Worm (Caenorhabditis elegans) whole organism, midembryonic: ENCODE results near the gene mob-1.

Experiments
- T22C8.4 ChIP-seq: fragments of 200-800 bp; sonication (Bioruptor generic); IDR thresholded peaks from 2 replicates; pipeline ENCODE4 v1.3.6; 2022; ENCODE audit warnings: missing genetic modification characterization, missing compliant biosample characterization
- cog-1 ChIP-seq: sonication (generic microtip); optimal IDR thresholded peaks from 2 replicates; lab custom pipeline; 2016; ENCODE audit warnings: missing genetic modification characterization, missing compliant biosample characterization
- flt-1 ChIP-seq: fragments of 200-800 bp; sonication (Bioruptor generic); IDR thresholded peaks from 2 replicates; pipeline ENCODE4 v1.3.6; 2022; ENCODE audit warnings: missing genetic modification characterization, missing compliant biosample characterization
- klf-2 ChIP-seq: fragments of 200-800 bp; sonication (Bioruptor generic); conservative IDR thresholded peaks from 2 replicates; pipeline ENCODE4 v1.3.6; 2022; ENCODE audit warnings: missing genetic modification reagents, missing genetic modification characterization, missing compliant biosample characterization
- med-1 ChIP-seq: sonication (generic microtip); optimal IDR thresholded peaks from 2 replicates; lab custom pipeline; 2017; ENCODE audit warnings: missing genetic modification characterization, mild to moderate bottlenecking, missing compliant biosample characterization, antibody characterized with exemption, missing genetic modification reagents; ENCODE audit not compliant: insufficient read depth
- ref-1 ChIP-seq: fragments of 200-800 bp; sonication (Bioruptor generic); conservative IDR thresholded peaks from 2 replicates; pipeline ENCODE4 v1.3.6; 2022; ENCODE audit warnings: missing genetic modification reagents, missing genetic modification characterization, missing compliant biosample characterization
- tab-1 ChIP-seq: fragments of 200-800 bp; sonication (Bioruptor generic); IDR thresholded peaks from 2 replicates; pipeline ENCODE4 v1.3.6; 2022; ENCODE audit warnings: missing genetic modification characterization, missing compliant biosample characterization
- ztf-23 ChIP-seq: fragments of 200-800 bp; sonication (Bioruptor generic); IDR thresholded peaks from 2 replicates; pipeline ENCODE4 v1.3.6; 2022; ENCODE audit warnings: missing genetic modification reagents, missing genetic modification characterization, missing compliant biosample characterization
- ztf-29 ChIP-seq: fragments of 200-800 bp; sonication (Bioruptor generic); IDR thresholded peaks from 2 replicates; pipeline ENCODE4 v1.3.6; 2022; ENCODE audit warnings: missing genetic modification reagents, missing genetic modification characterization, missing compliant biosample characterization

The mob-1 gene

DNA sequence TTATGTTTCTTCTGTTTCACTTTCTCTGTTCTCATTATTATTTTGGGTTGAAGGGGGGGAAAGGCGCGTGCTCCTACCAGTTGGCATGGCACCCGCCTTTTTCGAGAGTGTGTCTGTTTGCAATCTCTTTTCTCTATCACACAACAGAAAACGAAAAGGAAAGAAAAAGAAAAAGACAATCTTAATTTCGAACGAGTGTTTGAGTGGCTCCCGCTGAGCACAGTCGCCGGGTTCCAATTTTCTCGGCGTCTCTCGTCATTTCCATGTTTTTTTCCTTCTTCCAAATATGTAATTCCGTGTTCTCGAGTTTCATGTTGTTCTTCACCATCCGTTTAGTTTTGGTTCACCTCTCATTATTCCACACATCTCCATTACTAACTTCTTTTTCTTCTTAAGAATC, 18.2 kb upstream of the mob-1 start, which contains the start of gene F38H4.3:
F38H4.3 (plus strand) TSS at position 301 of the 400 bp plus-strand sequence.
- TF ChIP-seq ztf-29 (GFP tag; lab: Robert Waterston, UW), result no peak
- no peak for TF ChIP-seq ztf-23 (GFP tag; lab: Robert Waterston, UW)
- no peak for TF ChIP-seq ref-1 (GFP tag; lab: Robert Waterston, UW)
- no peak for TF ChIP-seq tab-1 (GFP tag; lab: Robert Waterston, UW)
- no peak for TF ChIP-seq cog-1 (tag; lab: Kevin White, UChicago)

DNA sequence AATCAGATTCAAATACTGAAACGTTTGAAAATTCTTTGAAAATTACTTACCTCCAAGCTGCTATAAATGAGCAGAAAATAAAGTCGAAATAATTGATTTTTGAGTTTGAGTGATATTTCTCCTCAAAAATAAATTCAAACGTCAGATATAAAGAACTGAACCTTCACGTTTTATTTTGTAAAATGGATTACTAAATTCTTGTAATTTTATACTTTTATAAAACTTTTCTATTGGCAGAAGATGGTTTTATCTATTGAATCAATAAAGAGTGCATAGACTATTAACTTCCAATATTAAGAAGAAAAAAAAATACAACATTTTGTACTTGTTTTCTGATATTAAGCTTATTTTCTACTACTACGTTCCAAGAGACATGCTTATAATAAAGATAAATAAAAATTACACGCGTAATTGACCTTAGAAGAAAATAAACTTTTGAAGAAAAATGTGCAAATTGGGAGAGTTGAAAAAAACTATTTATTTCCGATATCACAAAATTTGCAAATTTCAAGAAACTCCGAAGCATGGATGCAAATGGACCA, 12.5 kb upstream of the mob-1 start, which contains the start of the genes F38H4.6 and F38H4.4:
F38H4.6 (minus strand) TSS at position 101 of the 542 bp plus-strand sequence.
F38H4.4 (plus strand) TSS at position 492 of the 542 bp plus-strand sequence.
- TF ChIP-seq cog-1 (tag; lab: Kevin White, UChicago), result no peak
- no peak for TF ChIP-seq T22C8.4 (GFP tag; lab: Robert Waterston, UW)
- TF ChIP-seq ref-1 (GFP tag; lab: Robert Waterston, UW), result no peak
- TF ChIP-seq flt-1 (GFP tag; lab: Robert Waterston, UW), result no peak
- no peak for TF ChIP-seq tab-1 (GFP tag; lab: Robert Waterston, UW)
- no peak for TF ChIP-seq ztf-23 (GFP tag; lab: Robert Waterston, UW)
- no peak for TF ChIP-seq klf-2 (GFP tag; lab: Robert Waterston, UW)
- TF ChIP-seq med-1 (GFP tag; lab: Kevin White, UChicago), result no peak
- TF ChIP-seq ztf-29 (GFP tag; lab: Robert Waterston, UW), result no peak

- TF ChIP-seq cog-1 (tag; lab: Kevin White, UChicago) (no peak), ref-1 (GFP tag; lab: Robert Waterston, UW) (no peak), T22C8.4 (GFP tag; lab: Robert Waterston, UW) (no peak), tab-1 (GFP tag; lab: Robert Waterston, UW) (no peak), klf-2 (GFP tag; lab: Robert Waterston, UW) (no peak), ztf-23 (GFP tag; lab: Robert Waterston, UW) (no peak), ztf-29 (GFP tag; lab: Robert Waterston, UW) (no peak), flt-1 (GFP tag; lab: Robert Waterston, UW) (no peak), med-1 (GFP tag; lab: Kevin White, UChicago) (no peak)
Observed at ce11 chrIV:11851882-11852281, 8.5 kb upstream of the mob-1 start, which contains the start of gene F38H4.5. TSS of gene F38H4.5 (plus strand) at chrIV:11852182.

DNA sequence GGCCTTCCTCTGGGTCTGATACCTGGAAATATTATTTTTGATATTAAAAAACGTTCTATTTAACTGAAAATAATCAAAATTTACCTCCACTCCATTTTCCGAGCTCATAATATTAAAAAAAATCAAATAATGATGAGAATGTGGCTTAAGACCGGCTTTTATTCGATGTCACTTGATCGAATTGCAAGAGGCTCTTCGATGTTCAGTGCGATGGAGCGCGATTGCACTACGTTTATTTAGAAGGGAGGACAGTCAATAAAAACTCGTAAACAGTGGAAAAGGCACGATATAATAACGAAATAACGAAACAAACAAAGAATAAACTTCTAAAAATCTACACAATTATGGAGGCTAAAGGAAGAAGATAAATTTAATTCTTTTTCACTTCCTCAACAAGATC, 5.6 kb upstream of the mob-1 start, which contains the start of gene tag-30:
tag-30 (minus strand) TSS at position 383 of the 400 bp plus-strand sequence.
- no peak for TF ChIP-seq cog-1 (tag; lab: Kevin White, UChicago)
- TF ChIP-seq T22C8.4 (GFP tag; lab: Robert Waterston, UW), result no peak

ce11 chrIV:11855424-11855823, 4.9 kb upstream of the mob-1 start:
- no peak for TF ChIP-seq cog-1 (tag; lab: Kevin White, UChicago)
- TF ChIP-seq med-1 (GFP tag; lab: Kevin White, UChicago), result no peak
- TF ChIP-seq ztf-29 (GFP tag; lab: Robert Waterston, UW), result no peak
- TF ChIP-seq tab-1 (GFP tag; lab: Robert Waterston, UW), result no peak
- no peak for TF ChIP-seq flt-1 (GFP tag; lab: Robert Waterston, UW)
- no peak for TF ChIP-seq ztf-23 (GFP tag; lab: Robert Waterston, UW)
- TF ChIP-seq T22C8.4 (GFP tag; lab: Robert Waterston, UW), result no peak
- no peak for TF ChIP-seq ref-1 (GFP tag; lab: Robert Waterston, UW)
- no peak for TF ChIP-seq klf-2 (GFP tag; lab: Robert Waterston, UW)

ce11 chrIV:11855900-11856660, 4.3 kb upstream of the mob-1 start, which contains the start of gene ech-2:
TSS of gene ech-2 (minus strand) at chrIV:11856351.
- TF ChIP-seq klf-2 (GFP tag; lab: Robert Waterston, UW) (no peak), tab-1 (GFP tag; lab: Robert Waterston, UW) (no peak), ref-1 (GFP tag; lab: Robert Waterston, UW) (no peak), ztf-29 (GFP tag; lab: Robert Waterston, UW) (no peak), flt-1 (GFP tag; lab: Robert Waterston, UW) (no peak), T22C8.4 (GFP tag; lab: Robert Waterston, UW) (no peak), ztf-23 (GFP tag; lab: Robert Waterston, UW) (no peak)

DNA sequence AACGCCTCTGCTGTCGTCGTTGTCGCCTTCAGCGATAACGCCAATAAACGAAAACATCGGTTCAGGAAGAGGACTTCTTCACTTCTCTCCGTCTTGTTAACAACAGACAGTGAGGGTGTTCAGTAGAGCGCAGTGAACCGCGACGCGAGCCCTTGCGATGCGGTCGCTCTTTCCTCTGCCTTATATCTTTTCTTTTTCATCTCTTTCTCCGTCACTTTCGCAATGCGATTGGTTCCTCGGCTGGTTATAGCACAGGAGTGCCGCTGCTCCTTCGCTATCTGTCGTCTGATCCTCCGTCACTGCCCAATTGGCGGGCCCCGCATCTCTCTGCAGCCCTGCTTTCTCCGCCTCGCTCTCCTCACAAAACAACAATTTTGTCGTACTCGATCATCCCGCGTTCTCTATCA, 3.2 kb upstream of the mob-1 start:
- TF ChIP-seq ztf-23 (GFP tag; lab: Robert Waterston, UW) (no peak), med-1 (GFP tag; lab: Kevin White, UChicago) (no peak), ref-1 (GFP tag; lab: Robert Waterston, UW) (no peak), tab-1 (GFP tag; lab: Robert Waterston, UW) (no peak), cog-1 (tag; lab: Kevin White, UChicago) (peak; percentile 53)

DNA sequence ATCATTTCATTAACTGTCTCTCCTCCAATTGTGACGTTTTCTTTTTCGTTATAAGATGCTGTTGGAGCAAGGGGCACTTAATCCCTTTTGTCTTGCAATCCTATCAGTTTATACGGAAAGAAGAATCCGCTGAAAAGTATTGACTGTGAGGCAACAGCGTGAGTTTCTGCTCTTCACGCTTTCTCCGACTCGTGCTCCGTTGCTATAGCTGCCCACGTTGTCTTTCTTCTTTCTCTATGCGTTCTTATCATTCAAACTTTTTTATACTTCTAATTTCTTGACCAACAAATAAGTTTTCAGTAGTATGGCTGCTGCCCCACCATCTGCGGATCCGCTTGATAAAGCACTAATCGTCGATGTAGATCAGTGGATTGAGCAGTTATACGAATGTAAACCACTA, 2.2 kb upstream of the mob-1 start, which contains the start of gene let-92:
let-92 (plus strand) TSS at position 301 of the 400 bp plus-strand sequence.
- TF ChIP-seq flt-1 (GFP tag; lab: Robert Waterston, UW) (no peak), cog-1 (tag; lab: Kevin White, UChicago) (no peak), klf-2 (GFP tag; lab: Robert Waterston, UW) (no peak), ref-1 (GFP tag; lab: Robert Waterston, UW) (no peak), med-1 (GFP tag; lab: Kevin White, UChicago) (no peak), ztf-23 (GFP tag; lab: Robert Waterston, UW) (no peak), T22C8.4 (GFP tag; lab: Robert Waterston, UW) (no peak), tab-1 (GFP tag; lab: Robert Waterston, UW) (no peak), ztf-29 (GFP tag; lab: Robert Waterston, UW) (no peak)
